Fruit fly (Drosophila melanogaster) whole organism, wandering third instar larva: ENCODE results near the gene CG43346.

ENCODE experiments used
- CG32264 ChIP-seq: fragments of 200-800 bp; sonication (Bioruptor generic); optimal IDR thresholded peaks from 2 replicates; lab custom pipeline; 2016; ENCODE audit warnings: missing biosample characterization, missing genetic modification characterization
- CG9705 ChIP-seq: fragments of 200-800 bp; sonication (Bioruptor generic); optimal IDR thresholded peaks from 2 replicates; lab custom pipeline; 2018; ENCODE audit warnings: missing biosample characterization, mild to moderate bottlenecking, missing genetic modification characterization
- CrebA ChIP-seq: fragments of 200-800 bp; sonication (Bioruptor generic); optimal IDR thresholded peaks from 2 replicates; lab custom pipeline; 2016; ENCODE audit warnings: missing biosample characterization, mild to moderate bottlenecking, missing genetic modification characterization, borderline replicate concordance
- Dfd ChIP-seq: fragments of >200 bp; optimal IDR thresholded peaks from 2 replicates; lab custom pipeline; 2017; ENCODE audit warnings: missing biosample characterization, missing genetic modification characterization
- Dif ChIP-seq: fragments of 200-275, 200-300 bp; sonication (Bioruptor generic); optimal IDR thresholded peaks from 2 replicates; lab custom pipeline; 2018; ENCODE audit warnings: missing biosample characterization, missing genetic modification characterization; ENCODE audit not compliant: partially characterized antibody
- GATAd ChIP-seq: sonication (Bioruptor generic); optimal IDR thresholded peaks from 2 replicates; lab custom pipeline; 2016; ENCODE audit warnings: missing biosample characterization, missing genetic modification characterization
- HLH106 ChIP-seq: fragments of 200-800 bp; optimal IDR thresholded peaks from 3 replicates; lab custom pipeline; 2019; ENCODE audit warnings: missing biosample characterization, mild to moderate bottlenecking, missing genetic modification characterization, moderate library complexity
- Hnf4 ChIP-seq: fragments of 200-800 bp; sonication (Bioruptor generic); optimal IDR thresholded peaks from 2 replicates; lab custom pipeline; 2016; ENCODE audit warnings: missing biosample characterization, mild to moderate bottlenecking, missing genetic modification characterization
- Hr78 ChIP-seq: fragments of >200 bp; optimal IDR thresholded peaks from 2 replicates; lab custom pipeline; 2017; ENCODE audit warnings: missing biosample characterization, missing genetic modification characterization
- Hr83 ChIP-seq: fragments of 200-300 bp; sonication (Bioruptor generic); optimal IDR thresholded peaks from 2 replicates; lab custom pipeline; 2016; ENCODE audit warnings: missing biosample characterization, mild to moderate bottlenecking, missing genetic modification characterization, moderate library complexity; ENCODE audit not compliant: poor library complexity, severe bottlenecking
- Jra ChIP-seq: sonication (Bioruptor generic); optimal IDR thresholded peaks from 2 replicates; lab custom pipeline; 2016; ENCODE audit warnings: missing biosample characterization, missing genetic modification characterization
- Mio ChIP-seq: sonication (Bioruptor generic); optimal IDR thresholded peaks from 2 replicates; lab custom pipeline; 2016; ENCODE audit warnings: missing biosample characterization, missing genetic modification characterization
- Myc ChIP-seq: fragments of >200 bp; optimal IDR thresholded peaks from 2 replicates; lab custom pipeline; 2017
- N ChIP-seq: fragments of >200 bp; optimal IDR thresholded peaks from 2 replicates; lab custom pipeline; 2018; ENCODE audit warnings: missing biosample characterization, missing external identifiers, missing genetic modification characterization
- OdsH ChIP-seq: fragments of 200-800 bp; sonication (Bioruptor generic); optimal IDR thresholded peaks from 2 replicates; lab custom pipeline; 2016; ENCODE audit warnings: missing biosample characterization, mild to moderate bottlenecking, missing genetic modification characterization
- Rel ChIP-seq, 2 experiments: fragments of 200-800 bp; sonication (Bioruptor generic) in 1 of 2; optimal IDR thresholded peaks; 2 replicates in 1 of 2; 3 replicates in 1 of 2; lab custom pipeline; 2016 to 2019; ENCODE audit warnings: mild to moderate bottlenecking in 2 of 2, missing biosample characterization in 2 of 2, missing genetic modification characterization in 2 of 2, moderate library complexity in 1 of 2
- Sp1 ChIP-seq: fragments of 200-800 bp; sonication (Bioruptor generic); optimal IDR thresholded peaks from 3 replicates; lab custom pipeline; 2019; ENCODE audit warnings: missing biosample characterization, mild to moderate bottlenecking, missing genetic modification characterization, moderate library complexity
- Vsx2 ChIP-seq: fragments of 200-300, 225-300 bp; sonication (Bioruptor generic); optimal IDR thresholded peaks from 2 replicates; lab custom pipeline; 2018; ENCODE audit warnings: missing biosample characterization, missing genetic modification characterization; ENCODE audit not compliant: partially characterized antibody
- br ChIP-seq: fragments of 200-800 bp; sonication (Bioruptor generic); optimal IDR thresholded peaks from 2 replicates; lab custom pipeline; 2016; ENCODE audit warnings: missing biosample characterization, missing genetic modification characterization
- brk ChIP-seq: fragments of 200-800 bp; sonication (Bioruptor generic); optimal IDR thresholded peaks from 2 replicates; lab custom pipeline; 2016; ENCODE audit warnings: missing biosample characterization, mild to moderate bottlenecking, missing genetic modification characterization
- dmrt93B ChIP-seq: fragments of 200-800 bp; sonication (Bioruptor generic); optimal IDR thresholded peaks from 2 replicates; lab custom pipeline; 2018; ENCODE audit warnings: missing biosample characterization, mild to moderate bottlenecking, missing genetic modification characterization
- dsf ChIP-seq: sonication (Bioruptor generic); optimal IDR thresholded peaks from 2 replicates; lab custom pipeline; 2016; ENCODE audit warnings: missing biosample characterization, missing genetic modification characterization, borderline replicate concordance
- ey ChIP-seq: fragments of 200-800 bp; sonication (Bioruptor generic); optimal IDR thresholded peaks from 2 replicates; lab custom pipeline; 2016; ENCODE audit warnings: missing biosample characterization, missing genetic modification characterization
- foxo ChIP-seq, 2 experiments: fragments of 200-800 bp; sonication (Bioruptor generic); optimal IDR thresholded peaks; 2 replicates in 1 of 2; 3 replicates in 1 of 2; lab custom pipeline; 2016 to 2017; ENCODE audit warnings: missing biosample characterization in 2 of 2, missing genetic modification characterization in 2 of 2
- fru ChIP-seq: fragments of 200-800 bp; sonication (Bioruptor generic); optimal IDR thresholded peaks from 3 replicates; lab custom pipeline; 2016; ENCODE audit warnings: missing biosample characterization, mild to moderate bottlenecking, missing genetic modification characterization
- h ChIP-seq: fragments of 200-800 bp; sonication (Bioruptor generic); optimal IDR thresholded peaks from 3 replicates; lab custom pipeline; 2016; ENCODE audit warnings: missing biosample characterization, mild to moderate bottlenecking, missing genetic modification characterization
- lola ChIP-seq: fragments of >200 bp; optimal IDR thresholded peaks from 2 replicates; lab custom pipeline; 2017; ENCODE audit warnings: missing biosample characterization, missing genetic modification characterization
- psq ChIP-seq: fragments of 200-800 bp; sonication (Bioruptor generic); optimal IDR thresholded peaks from 3 replicates; lab custom pipeline; 2017; ENCODE audit warnings: missing biosample characterization, mild to moderate bottlenecking, missing genetic modification characterization, moderate library complexity
- rgr ChIP-seq: fragments of 200-800 bp; sonication (Bioruptor generic); optimal IDR thresholded peaks from 3 replicates; lab custom pipeline; 2016; ENCODE audit warnings: missing biosample characterization, mild to moderate bottlenecking, missing genetic modification characterization
- sv ChIP-seq: fragments of 200-800 bp; sonication (Bioruptor generic); optimal IDR thresholded peaks from 3 replicates; lab custom pipeline; 2016; ENCODE audit warnings: missing biosample characterization, missing genetic modification characterization
- tai ChIP-seq: sonication (Bioruptor generic); optimal IDR thresholded peaks from 2 replicates; lab custom pipeline; 2016; ENCODE audit warnings: missing biosample characterization, missing genetic modification characterization
- usp ChIP-seq: fragments of >200 bp; optimal IDR thresholded peaks from 2 replicates; lab custom pipeline; 2017; ENCODE audit warnings: missing biosample characterization, missing genetic modification characterization
- woc ChIP-seq: sonication (Bioruptor generic); optimal IDR thresholded peaks from 2 replicates; lab custom pipeline; 2016; ENCODE audit warnings: missing biosample characterization, mild to moderate bottlenecking, missing genetic modification characterization

The CG43346 gene

dm6 chr2L:21162875-21163274 is 5.5 kb downstream of the CG43346 start, which contains the start of gene Nbr:
Gene Nbr (minus strand): TSS chr2L:21163083.
- TF ChIP-seq lola (GFP tag; lab: Kevin White, UChicago) (no peak), sv (GFP tag; lab: Kevin White, UChicago) (no peak), Hr83 (GFP tag; lab: Kevin White, UChicago) (peak; percentile 49), Rel (GFP tag; optimal IDR thresholded peaks at IDR 0.05; lab: Kevin White, UChicago) (no peak), Rel (tag; optimal IDR thresholded peaks at IDR 0.05; lab: Kevin White, UChicago) (peak; percentile 13), rgr (GFP tag; lab: Kevin White, UChicago) (peak; percentile 35), Dif (peak; percentile 58)

- peak; percentile 94 for TF ChIP-seq fru (GFP tag; lab: Kevin White, UChicago)
- TF ChIP-seq Dif, result no peak
- peak; percentile 97 for TF ChIP-seq Hnf4
- TF ChIP-seq HLH106, result peak; percentile 96
- peak; percentile 97 for TF ChIP-seq rgr (GFP tag; lab: Kevin White, UChicago)
- TF ChIP-seq sv (GFP tag; lab: Kevin White, UChicago), result peak; percentile 79
- TF ChIP-seq Sp1 (GFP tag; lab: Kevin White, UChicago), result peak; percentile 95
- TF ChIP-seq CG32264, result peak; percentile 73
- no peak for TF ChIP-seq tai
- peak; percentile 92 for TF ChIP-seq Jra (GFP tag; lab: Kevin White, UChicago)
- TF ChIP-seq Hr83 (GFP tag; lab: Kevin White, UChicago), result peak; percentile 85
- TF ChIP-seq foxo (GFP tag; optimal IDR thresholded peaks at IDR 0.05; lab: Kevin White, UChicago), result peak; percentile 81 to 98
- no peak for TF ChIP-seq Myc (lab: Kevin White, UChicago)
- peak; percentile 93 for TF ChIP-seq br (GFP tag; lab: Kevin White, UChicago)
- no peak for TF ChIP-seq Vsx2 (GFP tag; lab: Kevin White, UChicago)
- TF ChIP-seq dsf (GFP tag; lab: Kevin White, UChicago), result peak; percentile 89
- TF ChIP-seq CG9705, result peak; percentile 91
- TF ChIP-seq CrebA (GFP tag; lab: Kevin White, UChicago), result no peak
- no peak for TF ChIP-seq lola (GFP tag; lab: Kevin White, UChicago)
- TF ChIP-seq dmrt93B, result peak; percentile 82
- no peak for TF ChIP-seq brk
- peak; percentile 93 for TF ChIP-seq psq (GFP tag; lab: Kevin White, UChicago)
- peak; percentile 96 for TF ChIP-seq h (GFP tag; lab: Kevin White, UChicago)
- TF ChIP-seq Mio, result peak; percentile 72
- peak; percentile 94 for TF ChIP-seq ey (GFP tag; lab: Kevin White, UChicago)
- TF ChIP-seq woc (GFP tag; lab: Kevin White, UChicago), result peak; percentile 77
- TF ChIP-seq Rel (GFP tag; optimal IDR thresholded peaks at IDR 0.05; lab: Kevin White, UChicago), result no peak
- peak; percentile 83 for TF ChIP-seq Rel (tag; optimal IDR thresholded peaks at IDR 0.05; lab: Kevin White, UChicago)
- peak; percentile 94 for TF ChIP-seq OdsH (GFP tag; lab: Kevin White, UChicago)
- TF ChIP-seq, all 38 proteins: peak for 21
These were observed 9.8 kb downstream of the CG43346 start, which contains the start of the genes Coq3 and Pld3 for dm6 chr2L:21158554-21158953. Gene Coq3 (minus strand): TSS chr2L:21158611. Gene Pld3 (plus strand): TSS chr2L:21158847.

- TF ChIP-seq Hr78 (GFP tag; lab: Kevin White, UChicago) (no peak), Myc (lab: Kevin White, UChicago) (peak; percentile 76), CG9705 (peak; percentile 24), Dif (no peak), Hnf4 (peak; percentile 77), h (GFP tag; lab: Kevin White, UChicago) (no peak), OdsH (GFP tag; lab: Kevin White, UChicago) (peak; percentile 32), usp (no peak), Dfd (GFP tag; lab: Kevin White, UChicago) (no peak), Jra (GFP tag; lab: Kevin White, UChicago) (peak; percentile 61), psq (GFP tag; lab: Kevin White, UChicago) (peak; percentile 92), Vsx2 (GFP tag; lab: Kevin White, UChicago) (no peak), dmrt93B (peak; percentile 16), Sp1 (GFP tag; lab: Kevin White, UChicago) (peak; percentile 6), Mio (no peak), foxo (GFP tag; optimal IDR thresholded peaks at IDR 0.05; lab: Kevin White, UChicago) (peak in 1 of 2 experiments; percentile 33), ey (GFP tag; lab: Kevin White, UChicago) (peak; percentile 19), woc (GFP tag; lab: Kevin White, UChicago) (peak; percentile 50), CG32264 (no peak), rgr (GFP tag; lab: Kevin White, UChicago) (peak; percentile 59), N (GFP tag; lab: Kevin White, UChicago) (no peak), fru (GFP tag; lab: Kevin White, UChicago) (no peak), HLH106 (peak; percentile 45), Rel (GFP tag; optimal IDR thresholded peaks at IDR 0.05; lab: Kevin White, UChicago) (no peak), Rel (tag; optimal IDR thresholded peaks at IDR 0.05; lab: Kevin White, UChicago) (peak; percentile 13), GATAd (GFP tag; lab: Kevin White, UChicago) (no peak), Hr83 (GFP tag; lab: Kevin White, UChicago) (peak; percentile 74), br (GFP tag; lab: Kevin White, UChicago) (no peak)
These were observed 12.0 kb downstream of the CG43346 start, which contains the start of the genes Mpp6 and E2f2 for dm6 chr2L:21156156-21157040. Gene Mpp6 (plus strand): TSS chr2L:21156288. Gene E2f2 (minus strand): TSS chr2L:21156749.
